Fruit fly (Drosophila melanogaster): ENCODE results near the gene Tango10.
A peak's percentile ranks its signal among the peaks of the same experiment; 100 is the strongest.

Tango10 gene

dm6 chrX:11694959-11695882 is 24.8 kb upstream of the Tango10 start, which contains the start of gene PhKgamma:
Gene PhKgamma, plus strand, starts transcription at chrX:11695137.
- TF ChIP-seq h (optimal IDR thresholded peaks at IDR 0.05) (no peak), Myc (optimal IDR thresholded peaks at IDR 0.05) (no peak), insv (optimal IDR thresholded peaks at IDR 0.05) (no peak), psq (optimal IDR thresholded peaks at IDR 0.05) (no peak), Sin3A (optimal IDR thresholded peaks at IDR 0.05) (no peak), ttk (optimal IDR thresholded peaks at IDR 0.05) (no peak)

- TF ChIP-seq insv (optimal IDR thresholded peaks at IDR 0.05) (no peak), Myc (optimal IDR thresholded peaks at IDR 0.05) (no peak), psq (optimal IDR thresholded peaks at IDR 0.05) (no peak), Sin3A (optimal IDR thresholded peaks at IDR 0.05) (no peak), h (optimal IDR thresholded peaks at IDR 0.05) (no peak), ttk (optimal IDR thresholded peaks at IDR 0.05) (no peak)
These were observed 24.2 kb upstream of the Tango10 start for dm6 chrX:11695883-11696211.

- no peak for TF ChIP-seq h (optimal IDR thresholded peaks at IDR 0.05)
- TF ChIP-seq psq (optimal IDR thresholded peaks at IDR 0.05) = no peak
- no peak for TF ChIP-seq insv (optimal IDR thresholded peaks at IDR 0.05)
- TF ChIP-seq Myc (optimal IDR thresholded peaks at IDR 0.05) = no peak
- no peak for TF ChIP-seq Sin3A (optimal IDR thresholded peaks at IDR 0.05)
- TF ChIP-seq ttk (optimal IDR thresholded peaks at IDR 0.05) = no peak
These were observed 19.3 kb upstream of the Tango10 start for dm6 chrX:11700765-11701164.

dm6 chrX:11704929-11705612 is 15.0 kb upstream of the Tango10 start, which contains the start of gene CG2444:
Gene CG2444, minus strand, starts transcription at chrX:11705300.
- TF ChIP-seq Myc (optimal IDR thresholded peaks at IDR 0.05) = no peak

- TF ChIP-seq Sin3A (optimal IDR thresholded peaks at IDR 0.05) = no peak
These were observed 10.0 kb upstream of the Tango10 start, which contains the start of gene FucT6 for dm6 chrX:11709799-11710720. Gene FucT6, minus strand, starts transcription at chrX:11709951.

dm6 chrX:11713808-11714528 is 6.1 kb upstream of the Tango10 start:
- no peak for TF ChIP-seq insv (optimal IDR thresholded peaks at IDR 0.05)
- peak; percentile 36 for TF ChIP-seq psq (optimal IDR thresholded peaks at IDR 0.05)
- TF ChIP-seq Myc (optimal IDR thresholded peaks at IDR 0.05) = no peak
- no peak for TF ChIP-seq Sin3A (optimal IDR thresholded peaks at IDR 0.05)

dm6 chrX:11714529-11715262 is 5.3 kb upstream of the Tango10 start:
- TF ChIP-seq insv (optimal IDR thresholded peaks at IDR 0.05) (no peak), psq (optimal IDR thresholded peaks at IDR 0.05) (peak; percentile 63), Myc (optimal IDR thresholded peaks at IDR 0.05) (no peak)

- TF ChIP-seq h (optimal IDR thresholded peaks at IDR 0.05) = no peak
- TF ChIP-seq ttk (optimal IDR thresholded peaks at IDR 0.05) = no peak
- no peak for TF ChIP-seq Sin3A (optimal IDR thresholded peaks at IDR 0.05)
- no peak for TF ChIP-seq insv (optimal IDR thresholded peaks at IDR 0.05)
- no peak for TF ChIP-seq psq (optimal IDR thresholded peaks at IDR 0.05)
- no peak for TF ChIP-seq Myc (optimal IDR thresholded peaks at IDR 0.05)
These were observed 4.8 kb upstream of the Tango10 start, which contains the start of gene Amun for dm6 chrX:11715263-11715659. Gene Amun, minus strand, starts transcription at chrX:11715565.

dm6 chrX:11715937-11716730 is 3.9 kb upstream of the Tango10 start:
- TF ChIP-seq h (optimal IDR thresholded peaks at IDR 0.05) (no peak), psq (optimal IDR thresholded peaks at IDR 0.05) (peak; percentile 69)

dm6 chrX:11716731-11717326 is 3.2 kb upstream of the Tango10 start, which contains the start of gene prtp:
Gene prtp, plus strand, starts transcription at chrX:11716756.
- TF ChIP-seq insv (optimal IDR thresholded peaks at IDR 0.05) = no peak
- TF ChIP-seq h (optimal IDR thresholded peaks at IDR 0.05) = no peak
- no peak for TF ChIP-seq psq (optimal IDR thresholded peaks at IDR 0.05)
- TF ChIP-seq Myc (optimal IDR thresholded peaks at IDR 0.05) = no peak
- TF ChIP-seq ttk (optimal IDR thresholded peaks at IDR 0.05) = no peak
- no peak for TF ChIP-seq Sin3A (optimal IDR thresholded peaks at IDR 0.05)

Data from Kc167 (cell line).